Fruit fly (Drosophila melanogaster) whole organism, wandering third instar larva: ENCODE results near the gene Osi5.

Experiments
- Hr78 ChIP-seq: fragments of >200 bp; optimal IDR thresholded peaks from 2 replicates; lab custom pipeline; 2017; ENCODE audit warnings: missing biosample characterization, missing genetic modification characterization
- psq ChIP-seq: fragments of 200-800 bp; sonication (Bioruptor generic); optimal IDR thresholded peaks from 3 replicates; lab custom pipeline; 2017; ENCODE audit warnings: missing biosample characterization, mild to moderate bottlenecking, missing genetic modification characterization, moderate library complexity
- usp ChIP-seq: fragments of >200 bp; optimal IDR thresholded peaks from 2 replicates; lab custom pipeline; 2017; ENCODE audit warnings: missing biosample characterization, missing genetic modification characterization

DNA sequence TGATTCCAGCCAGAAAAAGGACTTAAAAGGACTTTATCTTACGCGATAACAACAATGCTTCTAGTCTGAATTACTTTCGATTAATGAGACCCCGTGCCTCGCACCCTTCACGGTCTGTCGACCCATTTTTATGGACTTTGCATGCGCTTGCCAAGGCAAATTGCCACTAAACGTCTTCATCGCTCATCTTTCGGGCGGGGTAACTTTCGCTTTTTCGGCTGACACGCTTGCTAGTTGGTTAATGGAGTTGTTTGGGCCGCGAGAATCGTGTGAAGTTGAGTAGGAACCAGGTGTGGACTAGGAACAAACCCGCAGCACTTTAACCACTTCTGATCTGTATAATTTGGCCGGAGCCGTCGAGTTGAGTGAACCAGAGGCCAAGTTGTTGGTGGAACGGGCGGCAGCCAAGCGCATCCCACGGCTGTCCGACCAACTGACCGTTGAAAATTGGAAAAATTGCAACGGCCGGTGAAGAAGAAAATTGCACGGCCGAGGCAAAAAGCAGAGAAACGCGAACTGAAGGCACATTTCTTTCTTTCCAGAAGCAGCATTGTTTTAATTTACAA lies at the start of gene Osi5:
- TF ChIP-seq psq (GFP tag; lab: Kevin White, UChicago) (no peak), Hr78 (GFP tag; lab: Kevin White, UChicago) (no peak), usp (GFP tag; lab: Kevin White, UChicago) (no peak)
